Fruit fly (Drosophila melanogaster): ENCODE results near the gene ppk22.
A peak's percentile ranks its signal among the peaks of the same experiment; 100 is the strongest.

ppk22 gene

DNA sequence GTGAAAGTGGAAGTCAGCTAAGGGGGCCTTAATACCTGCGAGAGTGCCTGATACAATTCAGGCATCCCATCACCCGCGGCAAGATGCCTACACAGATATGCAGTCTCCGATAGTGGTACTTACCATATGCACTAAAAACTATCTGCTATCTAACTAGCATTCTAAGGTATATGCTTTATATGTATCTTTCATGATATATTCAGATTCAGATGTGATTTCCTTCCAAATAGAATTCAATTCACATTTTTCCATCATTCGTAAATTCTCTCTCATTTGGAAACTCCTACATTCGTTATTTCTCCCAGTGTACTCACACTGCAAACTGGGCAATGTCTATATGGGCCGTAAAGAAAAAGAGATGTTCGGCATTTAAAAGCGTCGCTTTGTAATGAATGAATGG lies 26.9 kb upstream of the ppk22 start (continued):
- TF ChIP-seq lmd (GFP tag; IDR thresholded peaks at IDR 0.05) (peak; percentile 19; the same call in 1 of the 2 replicates), Doc2 (GFP tag; IDR thresholded peaks at IDR 0.05) (no peak), row (GFP tag; IDR thresholded peaks at IDR 0.05) (0 out of 3 replicates have a peak, but pooled peaks have one; percentile 5), Blimp-1 (GFP tag; optimal IDR thresholded peaks at IDR 0.05) (peak; percentile 31), zfh1 (GFP tag; IDR thresholded peaks at IDR 0.05) (0 out of 3 replicates have a peak, but pooled peaks have one; percentile 8), CG3407 (GFP tag; optimal IDR thresholded peaks at IDR 0.05) (no peak), E2f1 (GFP tag; IDR thresholded peaks at IDR 0.05) (no peak), CG11723 (GFP tag; optimal IDR thresholded peaks at IDR 0.05) (no peak), danr (GFP tag; IDR thresholded peaks at IDR 0.05) (no peak), Hr78 (GFP tag; optimal IDR thresholded peaks at IDR 0.05) (no peak), GATAe (GFP tag; conservative IDR thresholded peaks at IDR 0.05) (no peak), CG6689 (GFP tag; IDR thresholded peaks at IDR 0.05) (peak; percentile 17; the same call in 1 of the 2 replicates), Lim3 (GFP tag; IDR thresholded peaks at IDR 0.05) (no peak), CG7271 (tag; optimal IDR thresholded peaks at IDR 0.05) (no peak), Ssrp (tag; optimal IDR thresholded peaks at IDR 0.05) (peak; percentile 9), Xbp1 (GFP tag; optimal IDR thresholded peaks at IDR 0.05) (peak; percentile 1), gfzf (GFP tag; optimal IDR thresholded peaks at IDR 0.05) (no peak)

dm6 chr3R:24878655-24879054 lies 19.1 kb upstream of the ppk22 start:
- TF ChIP-seq chinmo (GFP tag; IDR thresholded peaks at IDR 0.05; ENCODE audit: partially characterized antibody) (0 out of 4 replicates have a peak, but pooled peaks have one; percentile 37), sr (GFP tag; IDR thresholded peaks at IDR 0.05) (peak; percentile 53), cwo (GFP tag; optimal IDR thresholded peaks at IDR 0.05) (no peak), Pdp1 (GFP tag; optimal IDR thresholded peaks at IDR 0.05) (peak in 1 of 2 experiments; percentile 5)

DNA sequence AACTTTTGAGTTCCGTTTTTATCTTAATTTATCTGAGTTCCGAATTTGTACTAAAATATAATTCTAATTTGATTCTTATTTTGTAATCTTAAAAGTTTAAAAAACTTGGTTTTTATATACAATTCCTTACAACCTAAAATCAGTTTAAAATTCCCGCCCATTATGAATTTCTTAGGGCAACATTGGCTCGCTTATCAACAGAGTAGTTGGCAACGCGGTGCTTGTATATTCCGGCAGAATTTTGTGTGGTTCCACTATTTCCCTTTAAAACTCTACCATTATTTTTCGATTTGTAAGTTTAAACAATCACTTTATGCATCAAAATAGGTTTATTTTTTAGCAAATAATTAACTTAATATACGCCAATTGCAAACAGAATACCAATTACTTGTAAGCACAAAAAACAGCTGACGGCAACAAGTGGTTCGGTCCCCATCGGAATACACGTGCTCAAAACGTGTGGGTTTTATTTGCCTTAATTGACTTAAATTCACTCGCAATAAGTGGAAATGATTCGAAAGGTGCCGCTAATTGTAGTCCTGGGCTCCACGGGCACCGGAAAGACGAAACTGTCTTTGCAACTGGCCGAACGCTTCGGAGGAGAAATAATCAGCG lies 17.3 kb upstream of the ppk22 start, which contains the start of the genes CG11089 and CG31381:
TSS of gene CG11089 (plus strand) at position 203 of the 615 bp plus-strand sequence.
TSS of gene CG31381 (plus strand) at position 203 of the 615 bp plus-strand sequence.
- TF ChIP-seq Dbx (GFP tag; IDR thresholded peaks at IDR 0.05) (no peak), YL-1 (GFP tag; optimal IDR thresholded peaks at IDR 0.05) (no peak), CG33213 (GFP tag; optimal IDR thresholded peaks at IDR 0.05) (no peak), CG34224 (GFP tag; IDR thresholded peaks at IDR 0.05; ENCODE audit: partially characterized antibody) (no peak), CG3281 (GFP tag; optimal IDR thresholded peaks at IDR 0.05) (peak; percentile 5), CG30020 (tag; optimal IDR thresholded peaks at IDR 0.05) (peak; percentile 2), Scr (GFP tag; IDR thresholded peaks at IDR 0.05; ENCODE audit: partially characterized antibody) (0 out of 2 replicates have a peak, but pooled peaks have one; percentile 4), CG15011 (GFP tag; optimal IDR thresholded peaks at IDR 0.05) (no peak), CG7372 (GFP tag; IDR thresholded peaks at IDR 0.05) (no peak), cwo (GFP tag; optimal IDR thresholded peaks at IDR 0.05) (peak; percentile 94), yki (optimal IDR thresholded peaks at IDR 0.05) (no peak), pzg (GFP tag; optimal IDR thresholded peaks at IDR 0.05) (peak; percentile 50), Dp (GFP tag; optimal IDR thresholded peaks at IDR 0.05) (peak; percentile 96), CG1024 (GFP tag; IDR thresholded peaks at IDR 0.05) (no peak), scrt (GFP tag; optimal IDR thresholded peaks at IDR 0.05) (peak; percentile 84), CG32767 (GFP tag; IDR thresholded peaks at IDR 0.05) (no peak), CG12219 (GFP tag; optimal IDR thresholded peaks at IDR 0.05) (no peak), CG2129 (GFP tag; IDR thresholded peaks at IDR 0.05; ENCODE audit: partially characterized antibody) (no peak), sima (GFP tag; optimal IDR thresholded peaks at IDR 0.05) (no peak), CG4820 (GFP tag; optimal IDR thresholded peaks at IDR 0.05) (no peak), Max (GFP tag; optimal IDR thresholded peaks at IDR 0.05) (peak; percentile 66), CG4707 (GFP tag; optimal IDR thresholded peaks at IDR 0.05) (no peak), Asciz (GFP tag; optimal IDR thresholded peaks at IDR 0.05) (peak; percentile 25), trh (GFP tag; optimal IDR thresholded peaks at IDR 0.05) (no peak), fu2 (GFP tag; optimal IDR thresholded peaks at IDR 0.05) (no peak), B-H2 (GFP tag; optimal IDR thresholded peaks at IDR 0.05) (no peak), jing (GFP tag; optimal IDR thresholded peaks at IDR 0.05) (no peak)
